Worm (Caenorhabditis elegans) whole organism, young adult: ENCODE measurements around the gene T05B4.9.

Experiments used
- Y53F4B.3 ChIP-seq: fragments of 200-800 bp; sonication (Bioruptor generic); IDR thresholded peaks from 2 replicates; pipeline ENCODE4 v1.3.6; 2022; ENCODE audit warnings: missing genetic modification reagents, missing genetic modification characterization, missing compliant biosample characterization
- Y53G8AR.9 ChIP-seq: fragments of 200-800 bp; sonication (Bioruptor generic); conservative IDR thresholded peaks from 2 replicates; pipeline ENCODE4 v1.3.6; 2022; ENCODE audit warnings: missing genetic modification reagents, missing genetic modification characterization, missing compliant biosample characterization
- ama-1 ChIP-seq, 3 experiments: fragments of 150-350 bp in 1 of 3; sonication (generic microtip) in 2 of 3; optimal IDR thresholded peaks; 2 replicates each; lab custom pipeline; 2014 to 2018; ENCODE audit warnings: missing biosample characterization in 2 of 3, missing genetic modification characterization in 2 of 3, missing genetic modification reagents in 2 of 3
- efl-1 ChIP-seq: fragments of 150-350 bp; optimal IDR thresholded peaks from 2 replicates; lab custom pipeline; 2014; ENCODE audit warnings: missing biosample characterization, missing genetic modification reagents, missing genetic modification characterization
- gei-17 ChIP-seq: fragments of 200-800 bp; sonication (Bioruptor generic); optimal IDR thresholded peaks from 2 replicates; lab custom pipeline; 2018; ENCODE audit warnings: mild to moderate bottlenecking, missing genetic modification characterization, missing compliant biosample characterization
- lag-1 ChIP-seq: fragments of 200-800 bp; sonication (Bioruptor generic); IDR thresholded peaks from 2 replicates; pipeline ENCODE4 v1.3.6; 2022; ENCODE audit warnings: missing genetic modification reagents, missing genetic modification characterization, missing compliant biosample characterization
- lin-40 ChIP-seq: sonication (generic microtip); optimal IDR thresholded peaks from 2 replicates; lab custom pipeline; 2016; ENCODE audit warnings: missing genetic modification characterization, mild to moderate bottlenecking, missing compliant biosample characterization, missing genotype, missing genetic modification reagents
- lsl-1 ChIP-seq: fragments of 200-800 bp; sonication (Bioruptor generic); optimal IDR thresholded peaks from 2 replicates; lab custom pipeline; 2018; ENCODE audit warnings: mild to moderate bottlenecking, missing genetic modification characterization, moderate library complexity, missing compliant biosample characterization
- tlf-1 ChIP-seq: fragments of 200-800 bp; sonication (Bioruptor generic); optimal IDR thresholded peaks from 2 replicates; lab custom pipeline; 2018; ENCODE audit warnings: mild to moderate bottlenecking, missing genetic modification characterization, missing compliant biosample characterization
- unc-130 ChIP-seq: sonication (generic microtip); optimal IDR thresholded peaks from 2 replicates; lab custom pipeline; 2016; ENCODE audit warnings: missing genetic modification reagents, missing genetic modification characterization, missing compliant biosample characterization

DNA sequence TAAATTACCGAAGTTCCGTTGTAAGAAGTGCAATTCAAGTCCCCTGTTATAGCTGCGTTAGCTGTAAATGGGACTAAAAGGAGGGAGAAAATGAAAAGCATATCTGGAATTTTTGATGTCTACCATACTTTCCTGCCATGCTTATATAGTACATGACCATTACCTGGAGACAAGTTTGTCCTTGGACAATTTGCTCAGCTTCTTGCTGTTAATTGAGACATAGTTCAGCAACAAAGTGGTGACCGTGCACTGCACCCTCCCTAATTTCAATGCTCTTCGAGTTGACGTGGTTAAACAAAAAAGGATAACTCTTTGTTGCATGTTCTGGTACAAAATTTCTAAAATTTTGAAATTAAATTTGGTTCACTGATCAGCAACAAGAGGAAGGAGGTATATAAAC is 9.2 kb upstream of the T05B4.9 start, which contains the start of gene T05B4.13:
- TF ChIP-seq efl-1 (GFP tag; lab: Kevin White, UChicago): no peak
- no peak for TF ChIP-seq ama-1 (optimal IDR thresholded peaks at IDR 0.05; lab: Kevin White, UChicago)
- TF ChIP-seq ama-1 (GFP tag; optimal IDR thresholded peaks at IDR 0.05; lab: Kevin White, UChicago): no peak
- TF ChIP-seq unc-130 (GFP tag; lab: Kevin White, UChicago): no peak
- TF ChIP-seq Y53F4B.3: no peak
- TF ChIP-seq lin-40: no peak
- TF ChIP-seq tlf-1 (GFP tag; lab: Kevin White, UChicago): no peak
- TF ChIP-seq lsl-1 (GFP tag; lab: Kevin White, UChicago): no peak
- no peak for TF ChIP-seq Y53G8AR.9 (GFP tag; lab: Robert Waterston, UW)
- no peak for TF ChIP-seq lag-1 (GFP tag; lab: Robert Waterston, UW)
- TF ChIP-seq gei-17: no peak
